Fruit fly (Drosophila melanogaster): ENCODE data around the gene CG14223.

CG14223 gene

DNA sequence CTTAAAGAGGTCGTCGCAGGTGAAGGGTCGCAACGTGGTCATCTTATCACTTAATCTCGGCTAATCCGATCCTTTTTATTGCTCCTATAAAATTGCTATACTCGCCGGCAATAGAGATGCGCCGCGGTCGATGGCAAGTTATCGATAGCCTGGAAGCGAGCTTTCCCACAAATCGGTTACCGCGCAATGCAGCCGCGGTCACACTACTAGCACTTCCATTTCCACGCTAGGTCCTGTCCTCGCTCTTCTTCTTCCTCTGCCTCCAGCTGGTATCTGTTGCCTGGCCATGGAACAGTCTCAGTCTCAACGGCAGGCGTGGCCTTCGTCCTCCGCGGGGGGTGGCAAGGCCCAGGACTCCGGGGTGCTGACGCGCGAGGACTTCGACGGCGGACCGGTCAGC is 40.8 kb downstream of the CG14223 start, which contains the start of the genes Naa20A and MKP-4 (continued):
- TF ChIP-seq CG13624 (GFP tag; optimal IDR thresholded peaks at IDR 0.05) (peak; percentile 31), ase (GFP tag; IDR thresholded peaks at IDR 0.05) (no peak), CG33213 (GFP tag; optimal IDR thresholded peaks at IDR 0.05) (no peak), Ssrp (tag; optimal IDR thresholded peaks at IDR 0.05) (no peak), CG7556 (GFP tag; optimal IDR thresholded peaks at IDR 0.05) (no peak), CG32772 (GFP tag; IDR thresholded peaks at IDR 0.05) (no peak), Vsx1 (GFP tag; optimal IDR thresholded peaks at IDR 0.05) (no peak), jigr1 (GFP tag; IDR thresholded peaks at IDR 0.05) (no peak), CG17385 (GFP tag; optimal IDR thresholded peaks at IDR 0.05) (peak; percentile 82), trh (GFP tag; optimal IDR thresholded peaks at IDR 0.05) (no peak), Jarid2 (GFP tag; optimal IDR thresholded peaks at IDR 0.05) (no peak), CkIIα-i1 (GFP tag; IDR thresholded peaks at IDR 0.05) (no peak), NK7.1 (GFP tag; optimal IDR thresholded peaks at IDR 0.05) (no peak), cato (GFP tag; optimal IDR thresholded peaks at IDR 0.05; ENCODE audit: borderline replicate concordance) (no peak), Lhr (GFP tag; optimal IDR thresholded peaks at IDR 0.05) (no peak), CG11504 (tag; optimal IDR thresholded peaks at IDR 0.05) (no peak), vnd (GFP tag; IDR thresholded peaks at IDR 0.05; ENCODE audit: partially characterized antibody) (peak; percentile 56), Dp (GFP tag; optimal IDR thresholded peaks at IDR 0.05) (peak; percentile 49), Atf6 (GFP tag; IDR thresholded peaks at IDR 0.05) (no peak), Doc2 (GFP tag; IDR thresholded peaks at IDR 0.05) (no peak), CG1792 (GFP tag; optimal IDR thresholded peaks at IDR 0.05) (no peak), HLH3B (GFP tag; IDR thresholded peaks at IDR 0.05) (no peak), zen (tag; optimal IDR thresholded peaks at IDR 0.05) (no peak), Stat92E (GFP tag; optimal IDR thresholded peaks at IDR 0.05) (no peak), gcm (GFP tag; optimal IDR thresholded peaks at IDR 0.05) (no peak), ewg (GFP tag; optimal IDR thresholded peaks at IDR 0.05) (peak; percentile 7), sens (GFP tag) (no peak), ap (GFP tag; IDR thresholded peaks at IDR 0.05) (no peak), CG12769 (tag; optimal IDR thresholded peaks at IDR 0.05) (no peak), CG6813 (GFP tag; optimal IDR thresholded peaks at IDR 0.05) (no peak), CG2712 (tag; optimal IDR thresholded peaks at IDR 0.05) (no peak), CG4328 (GFP tag; optimal IDR thresholded peaks at IDR 0.05) (no peak), D19B (GFP tag; optimal IDR thresholded peaks at IDR 0.05) (no peak), bsh (GFP tag; optimal IDR thresholded peaks at IDR 0.05) (no peak), Fer2 (tag; optimal IDR thresholded peaks at IDR 0.05) (no peak), p53 (GFP tag; optimal IDR thresholded peaks at IDR 0.05) (no peak), CG7987 (GFP tag; optimal IDR thresholded peaks at IDR 0.05) (no peak), CG6689 (GFP tag; IDR thresholded peaks at IDR 0.05) (no peak), wek (GFP tag; optimal IDR thresholded peaks at IDR 0.05) (no peak), crp (GFP tag; optimal IDR thresholded peaks at IDR 0.05) (peak in 1 of 2 experiments; percentile 69), HLH54F (GFP tag; optimal IDR thresholded peaks at IDR 0.05) (no peak)

DNA sequence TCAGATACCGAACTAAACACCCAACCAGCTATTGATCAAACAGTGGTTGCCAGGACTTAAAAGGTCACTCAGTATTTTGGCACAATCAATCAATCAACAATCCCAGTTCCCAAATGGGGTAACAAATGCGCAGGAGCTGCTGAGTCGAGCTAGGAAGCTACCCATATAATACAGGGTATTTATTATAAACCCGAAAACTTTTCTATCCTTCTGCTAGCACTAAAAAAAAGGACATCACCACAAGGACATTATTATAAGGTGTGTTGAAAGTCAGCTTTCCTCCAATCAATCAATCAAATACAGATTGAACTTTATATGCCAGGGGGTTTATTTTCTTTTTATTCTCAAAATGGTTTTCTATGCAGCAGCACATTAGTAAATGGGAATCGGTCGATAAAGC is 42.6 kb downstream of the CG14223 start, which contains the start of gene CG14221:
CG14221 (minus strand) TSS at position 101 of the 400 bp plus-strand sequence.
- TF ChIP-seq CG5953 (GFP tag; IDR thresholded peaks at IDR 0.05) (no peak), Atf3 (GFP tag; optimal IDR thresholded peaks at IDR 0.05) (no peak), eyg (GFP tag; optimal IDR thresholded peaks at IDR 0.05) (no peak), psq (GFP tag; optimal IDR thresholded peaks at IDR 0.05) (no peak), gro (GFP tag; optimal IDR thresholded peaks at IDR 0.05) (no peak), CG14667 (GFP tag; IDR thresholded peaks at IDR 0.05) (no peak), Blimp-1 (GFP tag; optimal IDR thresholded peaks at IDR 0.05) (no peak), Rfx (GFP tag; IDR thresholded peaks at IDR 0.05) (no peak), CG14710 (tag; optimal IDR thresholded peaks at IDR 0.05) (no peak), Atf-2 (GFP tag; optimal IDR thresholded peaks at IDR 0.05) (no peak), row (GFP tag; IDR thresholded peaks at IDR 0.05) (no peak), Bgb (GFP tag; IDR thresholded peaks at IDR 0.05; ENCODE audit: partially characterized antibody) (no peak), sens (GFP tag) (no peak), CG3995 (GFP tag; optimal IDR thresholded peaks at IDR 0.05) (no peak)

Data from whole organism, embryonic.